Fruit fly (Drosophila melanogaster): ENCODE results near the gene CG7298.

DNA sequence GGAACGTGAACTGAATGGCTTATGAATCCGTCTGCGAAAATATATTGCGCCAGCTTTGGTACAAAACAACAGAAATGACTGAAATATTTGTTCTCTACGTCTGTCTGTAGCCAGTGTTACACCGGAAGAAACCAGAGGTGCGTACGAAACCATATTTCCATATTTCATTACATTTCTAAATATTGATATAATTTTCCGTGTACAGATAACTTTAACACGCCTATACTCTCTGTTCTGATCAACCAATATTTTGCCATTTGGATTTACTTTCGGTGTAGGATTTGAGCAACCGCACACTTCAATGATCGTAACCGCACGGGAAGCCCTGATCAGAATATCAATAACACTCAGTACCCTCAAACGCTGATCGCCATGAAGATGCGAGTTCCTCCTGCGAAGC is 8.8 kb downstream of the CG7298 start:
- TF ChIP-seq CG1621 (tag; optimal IDR thresholded peaks at IDR 0.05) = peak; percentile 55
- TF ChIP-seq CG4318 (GFP tag; optimal IDR thresholded peaks at IDR 0.05) = no peak
- TF ChIP-seq Eip75B (GFP tag; optimal IDR thresholded peaks at IDR 0.05) = peak; percentile 51
- peak; percentile 57 for TF ChIP-seq CG8119 (GFP tag; IDR thresholded peaks at IDR 0.05)
- peak; percentile 76 for TF ChIP-seq cyc (GFP tag; optimal IDR thresholded peaks at IDR 0.05)
- peak; percentile 80 for TF ChIP-seq Hr39 (GFP tag; optimal IDR thresholded peaks at IDR 0.05)

Measured in whole organism, prepupa.